Worm (Caenorhabditis elegans): ENCODE data around the gene algn-1.

DNA sequence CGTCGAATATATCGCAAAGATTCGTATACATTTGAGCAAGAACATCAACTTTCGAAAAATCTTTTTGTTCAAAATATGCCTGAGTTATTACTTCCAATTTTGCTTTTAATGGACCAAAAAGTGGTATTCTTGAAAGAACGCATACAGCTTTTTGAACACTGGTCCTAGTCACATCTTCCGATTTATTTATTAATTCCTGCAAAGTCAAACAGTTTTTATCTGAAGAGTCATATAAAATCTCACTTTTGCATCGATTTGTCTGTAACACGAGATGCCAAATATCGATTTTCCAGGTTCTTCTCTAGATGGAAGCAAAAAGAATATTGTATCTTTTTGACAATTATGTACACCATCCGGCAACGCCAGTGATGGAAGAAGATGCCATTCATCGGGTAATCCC, 10.1 kb upstream of the algn-1 start:
- TF ChIP-seq mab-9 (GFP tag; IDR thresholded peaks at IDR 0.05) (no peak), blmp-1 (tag; optimal IDR thresholded peaks at IDR 0.05) (no peak), nhr-28 (tag; optimal IDR thresholded peaks at IDR 0.05) (no peak), nhr-76 (tag; optimal IDR thresholded peaks at IDR 0.05) (no peak), tbx-2 (tag; optimal IDR thresholded peaks at IDR 0.05) (no peak), ztf-4 (tag; optimal IDR thresholded peaks at IDR 0.05) (no peak), nhr-20 (tag; optimal IDR thresholded peaks at IDR 0.05) (no peak), ets-5 (GFP tag; IDR thresholded peaks at IDR 0.05) (no peak), nhr-11 (tag; optimal IDR thresholded peaks at IDR 0.05) (no peak), C16A3.4 (tag; optimal IDR thresholded peaks at IDR 0.05) (no peak), xbp-1 (tag; optimal IDR thresholded peaks at IDR 0.05) (no peak), zag-1 (tag; optimal IDR thresholded peaks at IDR 0.05) (no peak)

Measured in whole organism, L1 larva.